Worm (Caenorhabditis elegans) whole organism, late embryonic: ENCODE results near the gene nstp-8.

Experiments
- F13H6.1 ChIP-seq: sonication (generic microtip); optimal IDR thresholded peaks from 2 replicates; lab custom pipeline; 2016; ENCODE audit warnings: missing genetic modification characterization, missing compliant biosample characterization
- ama-1 ChIP-seq: fragments of 150-350 bp; optimal IDR thresholded peaks from 2 replicates; lab custom pipeline; 2014
- pag-3 ChIP-seq: sonication (generic microtip); optimal IDR thresholded peaks from 2 replicates; lab custom pipeline; 2016; ENCODE audit warnings: missing compliant biosample characterization, missing genetic modification characterization, borderline replicate concordance
- tbx-2 ChIP-seq: sonication (generic microtip); optimal IDR thresholded peaks from 2 replicates; lab custom pipeline; 2016; ENCODE audit warnings: missing genetic modification characterization, missing compliant biosample characterization

- no peak for TF ChIP-seq ama-1 (lab: Kevin White, UChicago)
- no peak for TF ChIP-seq tbx-2 (tag; lab: Kevin White, UChicago)
- no peak for TF ChIP-seq F13H6.1 (tag; lab: Kevin White, UChicago)
- no peak for TF ChIP-seq pag-3 (tag; lab: Kevin White, UChicago)
Measured at ce11 chrV:2183162-2183561, 32.3 kb upstream of the nstp-8 start, which contains the start of gene cyp-33C2.
